Worm (Caenorhabditis elegans): Measurements from ENCODE around the gene afmd-1.

The afmd-1 gene

ce11 chrIV:7274969-7275548 lies 31.0 kb downstream of the afmd-1 start:
- TF ChIP-seq dpl-1 (GFP tag; optimal IDR thresholded peaks at IDR 0.05) (no peak), attf-3 (GFP tag; conservative IDR thresholded peaks at IDR 0.05) (no peak), snpc-4 (GFP tag; optimal IDR thresholded peaks at IDR 0.05) (peak; percentile 54), snpc-4 (tag; optimal IDR thresholded peaks at IDR 0.05) (peak in 2 of 4 experiments; percentile 57 to 74), die-1 (tag; optimal IDR thresholded peaks at IDR 0.05) (peak; percentile 37), D2030.7 (GFP tag; IDR thresholded peaks at IDR 0.05) (0 out of 2 replicates have a peak, but pooled peaks have one; percentile 32), F52B5.7 (tag; optimal IDR thresholded peaks at IDR 0.05) (no peak), somi-1 (GFP tag; optimal IDR thresholded peaks at IDR 0.05) (no peak), lag-1 (GFP tag; IDR thresholded peaks at IDR 0.05) (no peak), him-1 (tag; optimal IDR thresholded peaks at IDR 0.05) (peak; percentile 54), akir-1 (GFP tag; optimal IDR thresholded peaks at IDR 0.05) (no peak), tbp1 (GFP tag; optimal IDR thresholded peaks at IDR 0.05) (peak; percentile 91), ets-4 (GFP tag; optimal IDR thresholded peaks at IDR 0.05) (no peak), rpc-1 (optimal IDR thresholded peaks at IDR 0.05) (peak; percentile 67), rpc-1 (tag; optimal IDR thresholded peaks at IDR 0.05) (peak; percentile 84), lsy-27 (tag; optimal IDR thresholded peaks at IDR 0.05; ENCODE audit: borderline replicate concordance, insufficient read depth) (peak; percentile 8), snpc-1.3 (tag; optimal IDR thresholded peaks at IDR 0.05; ENCODE audit: insufficient read depth) (peak; percentile 29), nhr-120 (GFP tag; IDR thresholded peaks at IDR 0.05) (no peak), ztf-25 (GFP tag; IDR thresholded peaks at IDR 0.05) (0 out of 2 replicates have a peak, but pooled peaks have one; percentile 9), F23B12.7 (tag; optimal IDR thresholded peaks at IDR 0.05; ENCODE audit: insufficient read depth) (peak; percentile 39), lin-26 (GFP tag; IDR thresholded peaks at IDR 0.05) (peak; percentile 79; the same call in 1 of the 2 replicates), cebp-2 (GFP tag; IDR thresholded peaks at IDR 0.05) (no peak), B0261.1 (tag; optimal IDR thresholded peaks at IDR 0.05) (peak; percentile 63)

DNA sequence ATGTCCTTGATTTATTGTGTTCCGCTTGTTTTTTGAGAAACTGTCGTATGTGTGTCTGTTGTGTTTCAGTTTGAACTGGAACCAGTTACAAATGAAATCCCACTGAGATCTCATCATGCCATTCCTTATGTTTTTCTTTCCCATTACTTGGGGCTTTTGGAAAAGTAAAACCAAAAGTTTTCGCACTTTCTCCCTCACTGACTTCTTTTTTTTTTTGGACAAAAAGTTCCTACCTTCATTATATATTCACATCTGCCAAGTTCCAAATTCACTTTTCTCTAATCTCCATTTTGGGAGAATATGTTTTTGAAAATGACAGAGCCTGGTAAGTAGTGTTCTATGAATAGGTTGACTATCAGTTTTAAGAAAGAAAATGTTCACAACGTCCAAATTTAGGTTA lies 32.6 kb downstream of the afmd-1 start, which contains the start of gene C06E4.2:
Gene C06E4.2, plus strand, starts transcription at position 301 of the 400 bp plus-strand sequence.
- TF ChIP-seq ztf-6 (GFP tag; IDR thresholded peaks at IDR 0.05): no peak
- no peak for TF ChIP-seq pbrm-1 (GFP tag; IDR thresholded peaks at IDR 0.05)
- TF ChIP-seq Y95B8A.8 (GFP tag; IDR thresholded peaks at IDR 0.05): no peak
- TF ChIP-seq Y79H2A.3 (GFP tag; conservative IDR thresholded peaks at IDR 0.05): no peak
- no peak for TF ChIP-seq nhr-179 (tag; optimal IDR thresholded peaks at IDR 0.05)
- no peak for TF ChIP-seq sea-2 (GFP tag; IDR thresholded peaks at IDR 0.05)
- no peak for TF ChIP-seq egl-18 (GFP tag; IDR thresholded peaks at IDR 0.05)

DNA sequence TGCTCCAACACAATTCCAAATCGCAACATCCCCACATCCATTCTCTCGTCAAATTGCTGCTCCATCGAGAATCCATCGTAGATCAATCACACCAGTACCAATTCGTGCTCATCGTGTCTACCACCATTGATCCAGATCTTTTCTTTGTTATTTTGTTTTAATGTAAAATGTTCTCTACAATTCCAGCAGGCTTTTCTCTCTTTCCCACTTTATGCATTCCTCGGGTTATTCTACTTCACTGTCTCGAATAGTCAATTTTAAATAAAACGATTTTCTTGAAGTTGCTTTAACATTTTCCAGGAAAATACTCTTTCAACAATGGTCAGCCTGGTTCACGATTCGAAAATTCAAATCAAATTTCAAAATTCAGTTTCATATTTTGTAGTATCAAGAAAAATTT lies 38.9 kb downstream of the afmd-1 start, which contains the start of gene C06E4.1:
Gene C06E4.1, plus strand, starts transcription at position 301 of the 400 bp plus-strand sequence.
- no peak for TF ChIP-seq Y79H2A.3 (GFP tag; conservative IDR thresholded peaks at IDR 0.05)
- TF ChIP-seq ets-4 (GFP tag; optimal IDR thresholded peaks at IDR 0.05): no peak
- no peak for TF ChIP-seq madf-3 (GFP tag; IDR thresholded peaks at IDR 0.05)
- no peak for TF ChIP-seq bed-2 (GFP tag; IDR thresholded peaks at IDR 0.05)
- TF ChIP-seq F22D6.2 (tag; optimal IDR thresholded peaks at IDR 0.05): no peak
- TF ChIP-seq mes-4 (tag; optimal IDR thresholded peaks at IDR 0.05): no peak
- TF ChIP-seq madf-10 (tag; optimal IDR thresholded peaks at IDR 0.05): no peak
- TF ChIP-seq ztf-18 (tag; optimal IDR thresholded peaks at IDR 0.05): no peak
- no peak for TF ChIP-seq him-1 (tag; optimal IDR thresholded peaks at IDR 0.05)
- no peak for TF ChIP-seq lir-1 (GFP tag; conservative IDR thresholded peaks at IDR 0.05)
- TF ChIP-seq sdz-38 (tag; optimal IDR thresholded peaks at IDR 0.05): no peak
- no peak for TF ChIP-seq lag-1 (GFP tag; IDR thresholded peaks at IDR 0.05)
- no peak for TF ChIP-seq athp-1 (tag; optimal IDR thresholded peaks at IDR 0.05)
- no peak for TF ChIP-seq dpl-1 (GFP tag; optimal IDR thresholded peaks at IDR 0.05)
- no peak for TF ChIP-seq ceh-79 (tag; optimal IDR thresholded peaks at IDR 0.05)
- TF ChIP-seq aptf-3 (GFP tag; IDR thresholded peaks at IDR 0.05): no peak
